Worm (Caenorhabditis elegans) whole organism, L1 larva: ENCODE data around the gene T20G5.8.
A peak's percentile ranks its signal among the peaks of the same experiment; 100 is the strongest.

Experiments
- C16A3.4 ChIP-seq: fragments of 150-350 bp; optimal IDR thresholded peaks from 2 replicates; lab custom pipeline; 2014; ENCODE audit warnings: missing biosample characterization, missing genetic modification characterization
- F16B12.6 ChIP-seq: fragments of 150-350 bp; optimal IDR thresholded peaks from 2 replicates; lab custom pipeline; 2014; ENCODE audit warnings: missing biosample characterization, missing genetic modification characterization
- aha-1 ChIP-seq: fragments of 150-350 bp; optimal IDR thresholded peaks from 2 replicates; lab custom pipeline; 2014; ENCODE audit warnings: missing biosample characterization, missing genetic modification characterization
- alr-1 ChIP-seq: fragments of 200-800 bp; sonication (Bioruptor generic); optimal IDR thresholded peaks from 2 replicates; lab custom pipeline; 2018; ENCODE audit warnings: borderline replicate concordance, mild to moderate bottlenecking, missing genetic modification characterization, missing compliant biosample characterization
- blmp-1 ChIP-seq: fragments of 150-350 bp; optimal IDR thresholded peaks from 2 replicates; lab custom pipeline; 2014; ENCODE audit warnings: missing biosample characterization, missing genetic modification characterization
- ceh-8 ChIP-seq: fragments of 200-800 bp; sonication (Bioruptor generic); optimal IDR thresholded peaks from 2 replicates; lab custom pipeline; 2018; ENCODE audit warnings: mild to moderate bottlenecking, missing genetic modification characterization, moderate library complexity, missing compliant biosample characterization
- ceh-88 ChIP-seq: fragments of 200-800 bp; sonication (Bioruptor generic); IDR thresholded peaks from 2 replicates; pipeline ENCODE4 v1.3.6; 2022; ENCODE audit warnings: missing genetic modification characterization, missing compliant biosample characterization
- efl-1 ChIP-seq, 4 experiments: fragments of 150-350 bp; optimal IDR thresholded peaks in 3 of 4; peaks in 1 of 4; 1 replicate in 1 of 4; 2 replicates in 3 of 4; lab custom pipeline; 2014; ENCODE audit warnings: missing biosample characterization in 2 of 4, missing genetic modification characterization in 2 of 4, missing genetic modification reagents in 2 of 4
- efl-3 ChIP-seq: fragments of 200-800 bp; sonication (Bioruptor generic); optimal IDR thresholded peaks from 2 replicates; lab custom pipeline; 2018; ENCODE audit warnings: mild to moderate bottlenecking, missing genetic modification characterization, missing compliant biosample characterization
- egl-13 ChIP-seq: sonication (generic microtip); optimal IDR thresholded peaks from 2 replicates; lab custom pipeline; 2016; ENCODE audit warnings: missing genotype, missing genetic modification reagents, missing genetic modification characterization, missing compliant biosample characterization
- elt-3 ChIP-seq, 6 experiments: fragments of 150-350 bp in 1 of 6; sonication (generic microtip); optimal IDR thresholded peaks; 2 replicates each; lab custom pipeline; 2017 to 2018; ENCODE audit warnings: missing biosample characterization in 6 of 6, missing genetic modification characterization in 6 of 6, inconsistent platforms in 1 of 6
- ets-5 ChIP-seq: fragments of 200-800 bp; sonication (Bioruptor generic); IDR thresholded peaks from 2 replicates; pipeline ENCODE4 v1.3.6; 2022; ENCODE audit warnings: missing genetic modification characterization, missing compliant biosample characterization
- fkh-10 ChIP-seq: sonication (generic microtip); optimal IDR thresholded peaks from 2 replicates; lab custom pipeline; 2017; ENCODE audit warnings: missing biosample characterization, missing genetic modification reagents, missing genetic modification characterization
- grh-1 ChIP-seq: fragments of 200-800 bp; sonication (Bioruptor generic); IDR thresholded peaks from 2 replicates; pipeline ENCODE4 v1.3.6; 2022; ENCODE audit warnings: missing genetic modification reagents, missing genetic modification characterization, missing compliant biosample characterization
- hlh-4 ChIP-seq: sonication (generic microtip); optimal IDR thresholded peaks from 2 replicates; lab custom pipeline; 2016; ENCODE audit warnings: mild to moderate bottlenecking, missing genetic modification characterization, missing compliant biosample characterization
- hpl-2 ChIP-seq: fragments of 150-350 bp; optimal IDR thresholded peaks from 2 replicates; lab custom pipeline; 2014; ENCODE audit warnings: missing biosample characterization, missing genetic modification reagents, missing genetic modification characterization
- irx-1 ChIP-seq: sonication (generic microtip); optimal IDR thresholded peaks from 2 replicates; lab custom pipeline; 2016; ENCODE audit warnings: missing genetic modification characterization, missing compliant biosample characterization
- isw-1 ChIP-seq: fragments of 200-800 bp; sonication (Bioruptor generic); IDR thresholded peaks from 2 replicates; pipeline ENCODE4 v1.3.6; 2022; ENCODE audit warnings: missing genetic modification characterization, missing compliant biosample characterization
- lin-14 ChIP-seq: fragments of 200-800 bp; sonication (Bioruptor generic); optimal IDR thresholded peaks from 2 replicates; lab custom pipeline; 2018; ENCODE audit warnings: mild to moderate bottlenecking, missing genetic modification characterization, moderate library complexity, missing compliant biosample characterization
- lin-39 ChIP-seq: fragments of 150-350 bp; optimal IDR thresholded peaks from 2 replicates; lab custom pipeline; 2014; ENCODE audit warnings: missing biosample characterization, missing genetic modification reagents, missing genetic modification characterization
- lsy-2 ChIP-seq, 2 experiments: fragments of 150-350 bp; optimal IDR thresholded peaks; 2 replicates each; lab custom pipeline; 2014; ENCODE audit warnings: missing biosample characterization in 2 of 2, missing genetic modification characterization in 2 of 2
- mef-2 ChIP-seq: fragments of 150-350 bp; optimal IDR thresholded peaks from 2 replicates; lab custom pipeline; 2014; ENCODE audit warnings: missing biosample characterization, missing genetic modification characterization
- nhr-12 ChIP-seq: sonication (generic microtip); optimal IDR thresholded peaks from 2 replicates; lab custom pipeline; 2017; ENCODE audit warnings: missing biosample characterization, missing genetic modification characterization
- nhr-19 ChIP-seq: fragments of 200-800 bp; sonication (Bioruptor generic); conservative IDR thresholded peaks from 2 replicates; pipeline ENCODE4 v1.3.6; 2022; ENCODE audit warnings: missing genetic modification characterization, missing compliant biosample characterization
- nhr-237 ChIP-seq: fragments of 150-350 bp; optimal IDR thresholded peaks from 2 replicates; lab custom pipeline; 2014; ENCODE audit warnings: missing biosample characterization, missing genetic modification characterization
- nhr-71 ChIP-seq: sonication (generic microtip); optimal IDR thresholded peaks from 2 replicates; lab custom pipeline; 2016; ENCODE audit warnings: mild to moderate bottlenecking, missing genetic modification characterization, moderate library complexity, missing compliant biosample characterization
- nhr-76 ChIP-seq: sonication (generic microtip); optimal IDR thresholded peaks from 2 replicates; lab custom pipeline; 2017; ENCODE audit warnings: missing biosample characterization, missing genetic modification characterization
- nhr-77 ChIP-seq: fragments of 150-350 bp; optimal IDR thresholded peaks from 2 replicates; lab custom pipeline; 2014; ENCODE audit warnings: missing biosample characterization, missing genetic modification characterization
- nhr-85 ChIP-seq: sonication (generic microtip); peaks from one replicate; lab custom pipeline; 2016; ENCODE audit warnings: missing genetic modification characterization, inconsistent platforms, missing compliant biosample characterization
- pag-3 ChIP-seq: sonication (generic microtip); optimal IDR thresholded peaks from 2 replicates; lab custom pipeline; 2017; ENCODE audit warnings: missing genetic modification characterization, mild to moderate bottlenecking, missing compliant biosample characterization, antibody characterized with exemption, borderline replicate concordance; ENCODE audit not compliant: insufficient read depth
- pqm-1 ChIP-seq: sonication (generic microtip); optimal IDR thresholded peaks from 3 replicates; lab custom pipeline; 2017; ENCODE audit warnings: missing biosample characterization, missing genetic modification characterization
- rnt-1 ChIP-seq: sonication (generic microtip); optimal IDR thresholded peaks from 2 replicates; lab custom pipeline; 2016; ENCODE audit warnings: mild to moderate bottlenecking, missing genetic modification characterization, moderate library complexity, missing compliant biosample characterization
- skn-1 ChIP-seq: fragments of 150-350 bp; optimal IDR thresholded peaks from 2 replicates; lab custom pipeline; 2014; ENCODE audit warnings: missing biosample characterization, missing genetic modification characterization
- snpc-4 ChIP-seq: fragments of 150-350 bp; optimal IDR thresholded peaks from 2 replicates; lab custom pipeline; 2014; ENCODE audit warnings: missing biosample characterization, missing genetic modification characterization
- snu-23 ChIP-seq: sonication (generic microtip); optimal IDR thresholded peaks from 2 replicates; lab custom pipeline; 2016; ENCODE audit warnings: missing genetic modification characterization, missing compliant biosample characterization
- sox-4 ChIP-seq: sonication (generic microtip); optimal IDR thresholded peaks from 2 replicates; lab custom pipeline; 2016; ENCODE audit warnings: missing genetic modification characterization, missing compliant biosample characterization
- sptf-1 ChIP-seq: fragments of 150-350 bp; optimal IDR thresholded peaks from 2 replicates; lab custom pipeline; 2014; ENCODE audit warnings: missing biosample characterization, missing genetic modification characterization
- sup-37 ChIP-seq: fragments of 200-800 bp; sonication (Bioruptor generic); optimal IDR thresholded peaks from 2 replicates; lab custom pipeline; 2018; ENCODE audit warnings: mild to moderate bottlenecking, missing genetic modification characterization, missing compliant biosample characterization
- tbx-2 ChIP-seq: sonication (generic microtip); optimal IDR thresholded peaks from 2 replicates; lab custom pipeline; 2016; ENCODE audit warnings: missing genetic modification characterization, missing compliant biosample characterization
- unc-130 ChIP-seq: fragments of 150-350 bp; optimal IDR thresholded peaks from 2 replicates; lab custom pipeline; 2017; ENCODE audit warnings: missing biosample characterization, missing genetic modification characterization, inconsistent platforms
- unc-30 ChIP-seq: sonication (generic microtip); optimal IDR thresholded peaks from 2 replicates; lab custom pipeline; 2017; ENCODE audit warnings: missing biosample characterization, missing genetic modification characterization
- vab-15 ChIP-seq: sonication (generic microtip); optimal IDR thresholded peaks from 2 replicates; lab custom pipeline; 2017; ENCODE audit warnings: missing genotype, mild to moderate bottlenecking, missing genetic modification characterization, missing compliant biosample characterization
- xbp-1 ChIP-seq: sonication (generic microtip); optimal IDR thresholded peaks from 2 replicates; lab custom pipeline; 2016; ENCODE audit warnings: missing genetic modification characterization, missing compliant biosample characterization
- zag-1 ChIP-seq: fragments of 150-350 bp; optimal IDR thresholded peaks from 2 replicates; lab custom pipeline; 2014; ENCODE audit warnings: missing biosample characterization, missing genetic modification characterization
- zip-4 ChIP-seq: fragments of 200-800 bp; sonication (Bioruptor generic); optimal IDR thresholded peaks from 2 replicates; lab custom pipeline; 2018; ENCODE audit warnings: mild to moderate bottlenecking, missing genetic modification characterization, moderate library complexity, missing compliant biosample characterization

Gene T20G5.8

DNA sequence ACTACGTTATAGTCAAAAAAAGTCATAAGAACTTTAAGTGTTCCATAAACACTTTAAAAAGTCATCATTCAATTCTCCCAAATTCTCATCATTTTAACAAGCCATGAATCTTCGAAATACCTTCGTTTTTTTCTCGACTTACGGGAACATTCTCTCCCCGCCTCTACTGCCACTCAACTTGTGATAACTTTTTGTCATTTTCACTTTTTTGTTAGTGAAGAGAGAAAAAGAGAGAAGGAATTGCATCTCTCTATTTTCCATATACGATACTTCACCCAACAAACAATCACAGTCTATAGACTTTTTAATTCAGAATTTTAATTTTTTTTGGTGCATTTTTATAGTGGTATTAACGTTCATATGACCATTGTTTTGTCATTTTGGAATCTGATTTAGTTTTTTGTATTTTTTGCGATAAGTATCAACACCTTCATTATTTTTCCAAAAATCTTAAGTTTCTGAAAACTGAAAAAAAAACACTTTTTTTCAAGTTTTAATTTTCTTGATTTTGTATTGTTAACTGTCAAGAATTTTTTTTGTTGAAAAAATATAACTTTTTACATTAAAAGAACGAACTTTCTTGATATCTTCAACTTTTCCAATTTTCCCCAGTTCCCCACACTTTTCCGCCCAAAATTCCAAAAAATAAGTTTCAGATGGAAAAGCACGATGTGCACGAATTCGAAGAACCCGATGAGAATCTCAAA is 39.4 kb downstream of the T20G5.8 start, which contains the start of gene Y70G10A.3 (continued):
- no peak for TF ChIP-seq tbx-2 (tag; lab: Kevin White, UChicago)
- no peak for TF ChIP-seq ets-5 (GFP tag; lab: Robert Waterston, UW)
- no peak for TF ChIP-seq sptf-1 (tag; lab: Kevin White, UChicago)
- no peak for TF ChIP-seq alr-1 (tag; lab: Kevin White, UChicago)
- no peak for TF ChIP-seq nhr-77 (tag; lab: Kevin White, UChicago)
- no peak for TF ChIP-seq grh-1 (GFP tag; lab: Robert Waterston, UW)
- no peak for TF ChIP-seq skn-1 (tag; lab: Kevin White, UChicago)
- no peak for TF ChIP-seq efl-1 (optimal IDR thresholded peaks at IDR 0.05; lab: Kevin White, UChicago)
- no peak for TF ChIP-seq efl-1 (GFP tag; optimal IDR thresholded peaks at IDR 0.05 in 1 of 2; lab: Kevin White, UChicago)
- no peak for TF ChIP-seq lin-39
- no peak for TF ChIP-seq efl-3
- TF ChIP-seq lsy-2 (tag; optimal IDR thresholded peaks at IDR 0.05; lab: Kevin White, UChicago) = no peak
- TF ChIP-seq C16A3.4 = no peak
- TF ChIP-seq pqm-1 (tag; lab: Kevin White, UChicago) = no peak
- no peak for TF ChIP-seq zag-1 (tag; lab: Kevin White, UChicago)
- no peak for TF ChIP-seq ceh-88 (GFP tag; lab: Robert Waterston, UW)
- TF ChIP-seq sox-4 (tag; lab: Kevin White, UChicago) = no peak
- TF ChIP-seq zip-4 (GFP tag; lab: Kevin White, UChicago) = no peak
- no peak for TF ChIP-seq egl-13 (tag; lab: Kevin White, UChicago)
- no peak for TF ChIP-seq aha-1 (tag; lab: Kevin White, UChicago)
- no peak for TF ChIP-seq irx-1 (tag; lab: Kevin White, UChicago)
- no peak for TF ChIP-seq snpc-4
- no peak for TF ChIP-seq unc-130 (tag; lab: Kevin White, UChicago)
- TF ChIP-seq fkh-10 = no peak
- no peak for TF ChIP-seq vab-15 (tag; lab: Kevin White, UChicago)

DNA sequence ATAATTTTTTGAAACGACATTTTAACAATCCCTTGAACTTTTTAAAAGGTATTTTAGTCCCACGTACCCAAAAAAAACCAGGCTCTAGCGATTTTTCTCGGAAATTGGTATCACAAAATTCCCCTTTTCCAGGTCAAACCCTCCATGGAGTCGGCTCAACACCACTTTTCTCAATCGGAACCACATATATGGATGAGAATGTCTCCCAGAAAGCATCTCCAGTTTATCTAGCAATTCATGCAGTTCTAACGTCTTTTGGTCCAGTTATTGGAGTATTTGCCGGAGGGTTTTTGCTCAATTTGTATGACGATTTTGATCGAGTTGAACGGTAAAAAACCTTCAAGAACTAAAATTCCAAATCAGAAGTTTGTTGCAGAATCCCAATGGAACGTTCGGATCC is 40.9 kb downstream of the T20G5.8 start:
- no peak for TF ChIP-seq nhr-71 (tag; lab: Kevin White, UChicago)
- TF ChIP-seq blmp-1 (tag; lab: Kevin White, UChicago) = no peak
- TF ChIP-seq hlh-4 = no peak
- no peak for TF ChIP-seq elt-3 (tag; optimal IDR thresholded peaks at IDR 0.05; lab: Kevin White, UChicago)
- no peak for TF ChIP-seq sup-37 (GFP tag; lab: Kevin White, UChicago)
- TF ChIP-seq unc-30 (tag; lab: Kevin White, UChicago) = no peak
- TF ChIP-seq ets-5 (GFP tag; lab: Robert Waterston, UW) = no peak
- TF ChIP-seq mef-2 (tag; lab: Kevin White, UChicago) = no peak
- TF ChIP-seq egl-13 (tag; lab: Kevin White, UChicago) = no peak
- TF ChIP-seq nhr-77 (tag; lab: Kevin White, UChicago) = no peak
- no peak for TF ChIP-seq sptf-1 (tag; lab: Kevin White, UChicago)
- no peak for TF ChIP-seq C16A3.4
- no peak for TF ChIP-seq snu-23 (GFP tag; lab: Kevin White, UChicago)
- no peak for TF ChIP-seq nhr-237 (tag; lab: Kevin White, UChicago)
- TF ChIP-seq nhr-76 (tag; lab: Kevin White, UChicago) = no peak
- no peak for TF ChIP-seq grh-1 (GFP tag; lab: Robert Waterston, UW)
- TF ChIP-seq F16B12.6 (tag; lab: Kevin White, UChicago) = no peak
- no peak for TF ChIP-seq aha-1 (tag; lab: Kevin White, UChicago)

DNA sequence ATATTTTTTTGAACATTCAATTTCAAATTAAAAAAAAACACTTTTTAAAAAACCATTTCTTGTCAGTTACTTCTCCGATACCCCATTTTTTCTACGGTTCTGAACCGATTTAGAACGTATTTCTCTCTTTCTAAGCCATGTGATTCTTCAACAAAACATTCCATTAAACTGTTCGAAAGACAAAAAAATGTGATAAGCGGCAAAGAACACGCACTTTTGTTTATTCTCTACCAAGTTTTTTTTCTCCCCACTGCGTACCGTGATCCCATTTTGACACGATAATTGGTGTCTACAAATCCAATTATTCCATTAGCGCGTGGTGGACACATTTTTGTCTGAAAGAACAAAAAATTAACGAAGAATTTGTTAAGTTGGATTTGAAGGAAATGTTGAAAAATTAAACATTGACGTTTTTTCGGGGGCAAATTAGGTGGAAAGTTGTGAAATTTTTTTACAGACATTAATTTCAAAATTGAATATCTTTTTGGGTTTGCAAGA is 42.2 kb downstream of the T20G5.8 start:
- TF ChIP-seq lin-14 (GFP tag; lab: Kevin White, UChicago) = peak; percentile 42
- TF ChIP-seq nhr-237 (tag; lab: Kevin White, UChicago) = no peak
- peak; percentile 22 for TF ChIP-seq blmp-1 (tag; lab: Kevin White, UChicago)
- TF ChIP-seq grh-1 (GFP tag; lab: Robert Waterston, UW) = 0 out of 2 replicates have a peak, but pooled peaks have one; percentile 16
- no peak for TF ChIP-seq sptf-1 (tag; lab: Kevin White, UChicago)
- TF ChIP-seq nhr-85 (tag; lab: Kevin White, UChicago) = peak; percentile 86
- peak; percentile 95 for TF ChIP-seq ceh-8
- no peak for TF ChIP-seq xbp-1 (tag; lab: Kevin White, UChicago)
- TF ChIP-seq F16B12.6 (tag; lab: Kevin White, UChicago) = no peak
- no peak for TF ChIP-seq nhr-12 (tag; lab: Kevin White, UChicago)
- TF ChIP-seq efl-3 = no peak
- TF ChIP-seq nhr-19 (GFP tag; lab: Robert Waterston, UW) = peak; percentile 49
- no peak for TF ChIP-seq isw-1
- TF ChIP-seq nhr-76 (tag; lab: Kevin White, UChicago) = no peak
- no peak for TF ChIP-seq sox-4 (tag; lab: Kevin White, UChicago)
- TF ChIP-seq elt-3 (tag; optimal IDR thresholded peaks at IDR 0.05; lab: Kevin White, UChicago) = peak in 1 of 6 experiments; percentile 77
- TF ChIP-seq nhr-71 (tag; lab: Kevin White, UChicago) = peak; percentile 24
- TF ChIP-seq pag-3 (tag; lab: Kevin White, UChicago) = no peak
- no peak for TF ChIP-seq hpl-2
- TF ChIP-seq efl-1 (optimal IDR thresholded peaks at IDR 0.05; lab: Kevin White, UChicago) = no peak
- no peak for TF ChIP-seq efl-1 (GFP tag; optimal IDR thresholded peaks at IDR 0.05 in 1 of 2; lab: Kevin White, UChicago)
- no peak for TF ChIP-seq rnt-1 (tag; lab: Kevin White, UChicago)
- TF ChIP-seq, all 84 proteins: peak for 8
